Worm (Caenorhabditis elegans): ENCODE measurements around the gene bath-26.
"Not testable (repeated sequence)": the region's sequence is repeated elsewhere in the genome, so short reads cannot be mapped to it uniquely, and the experiment has no call there.

The bath-26 gene

DNA sequence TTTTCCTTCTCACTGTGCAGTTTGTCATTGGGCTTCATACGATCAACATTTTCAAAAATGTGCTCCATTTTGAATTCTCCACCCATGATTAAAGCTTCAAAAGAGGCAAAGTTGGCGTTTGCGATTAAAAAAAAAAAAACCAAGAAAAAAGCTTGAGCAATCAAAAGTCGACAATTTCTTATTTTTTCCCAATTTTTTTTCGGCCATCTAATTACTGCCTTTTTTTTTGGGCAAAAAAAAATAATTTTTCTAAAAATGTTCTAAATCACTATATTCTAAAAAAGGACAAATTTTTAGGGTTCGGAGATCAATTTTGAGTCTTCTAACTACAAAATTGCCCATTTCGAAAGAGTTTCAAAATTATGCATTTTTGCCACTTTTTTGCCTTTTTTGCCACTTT is 24.5 kb downstream of the bath-26 start, which contains the start of gene K05F6.10:
K05F6.10 (minus strand) TSS at position 101 of the 400 bp plus-strand sequence.
- TF ChIP-seq F13C5.2 (tag; optimal IDR thresholded peaks at IDR 0.05) = no peak

ce11 chrII:1571032-1571431 is 29.5 kb downstream of the bath-26 start, which contains the start of gene fbxb-46:
fbxb-46 (minus strand) TSS chrII:1571132.
- no peak for TF ChIP-seq hmbx-1 (tag; optimal IDR thresholded peaks at IDR 0.05)
- TF ChIP-seq pes-1 (GFP tag; IDR thresholded peaks at IDR 0.05) = no peak
- TF ChIP-seq ceh-36 (tag; optimal IDR thresholded peaks at IDR 0.05) = no peak
- TF ChIP-seq scrt-1 (GFP tag; IDR thresholded peaks at IDR 0.05) = no peak
- no peak for TF ChIP-seq flt-1 (GFP tag; IDR thresholded peaks at IDR 0.05)
- TF ChIP-seq ceh-13 (GFP tag; optimal IDR thresholded peaks at IDR 0.05) = no peak
- no peak for TF ChIP-seq ets-7 (tag; optimal IDR thresholded peaks at IDR 0.05)
- TF ChIP-seq ama-1 (optimal IDR thresholded peaks at IDR 0.05) = no peak
- TF ChIP-seq hmg-4 (GFP tag; optimal IDR thresholded peaks at IDR 0.05) = no peak
- TF ChIP-seq aly-1 (tag; optimal IDR thresholded peaks at IDR 0.05) = no peak
- TF ChIP-seq tbx-37 (GFP tag; conservative IDR thresholded peaks at IDR 0.05) = no peak

DNA sequence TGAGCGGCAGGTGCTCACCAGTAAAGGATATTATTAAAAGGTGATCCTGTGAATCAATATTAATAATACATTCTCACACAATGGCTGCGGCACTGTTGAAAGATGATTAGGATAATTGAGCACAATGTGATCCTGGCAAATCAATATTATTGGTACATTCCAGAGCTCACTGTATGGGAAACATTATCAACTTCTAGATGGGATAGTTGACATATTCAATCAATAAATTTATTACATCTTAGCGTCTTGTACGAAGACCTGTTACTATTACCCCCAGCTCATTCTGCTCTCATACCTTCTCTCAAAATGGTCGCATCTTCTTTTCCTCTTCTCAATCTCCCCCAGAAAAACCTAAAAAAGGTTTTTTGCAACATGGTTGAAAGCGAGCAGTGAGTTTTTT is 32.3 kb downstream of the bath-26 start, which contains the start of gene fbxb-49:
fbxb-49 (plus strand) TSS at position 301 of the 400 bp plus-strand sequence.
- TF ChIP-seq hmg-4 (GFP tag; optimal IDR thresholded peaks at IDR 0.05) = no peak
- no peak for TF ChIP-seq tra-4 (tag; optimal IDR thresholded peaks at IDR 0.05)
- TF ChIP-seq ceh-13 (GFP tag; optimal IDR thresholded peaks at IDR 0.05) = no peak
- no peak for TF ChIP-seq flt-1 (GFP tag; IDR thresholded peaks at IDR 0.05)
- no peak for TF ChIP-seq F13C5.2 (tag; optimal IDR thresholded peaks at IDR 0.05)
- no peak for TF ChIP-seq ets-7 (tag; optimal IDR thresholded peaks at IDR 0.05)
- TF ChIP-seq B0310.2 (tag; optimal IDR thresholded peaks at IDR 0.05) = no peak
- TF ChIP-seq aly-1 (tag; optimal IDR thresholded peaks at IDR 0.05) = no peak

- TF ChIP-seq ets-7 (tag; optimal IDR thresholded peaks at IDR 0.05) = no peak
- no peak for TF ChIP-seq hmg-4 (GFP tag; optimal IDR thresholded peaks at IDR 0.05)
Measured at ce11 chrII:1567646-1568045, 32.9 kb downstream of the bath-26 start, which contains the start of gene K05F6.8. K05F6.8 (minus strand) TSS chrII:1567746.

DNA sequence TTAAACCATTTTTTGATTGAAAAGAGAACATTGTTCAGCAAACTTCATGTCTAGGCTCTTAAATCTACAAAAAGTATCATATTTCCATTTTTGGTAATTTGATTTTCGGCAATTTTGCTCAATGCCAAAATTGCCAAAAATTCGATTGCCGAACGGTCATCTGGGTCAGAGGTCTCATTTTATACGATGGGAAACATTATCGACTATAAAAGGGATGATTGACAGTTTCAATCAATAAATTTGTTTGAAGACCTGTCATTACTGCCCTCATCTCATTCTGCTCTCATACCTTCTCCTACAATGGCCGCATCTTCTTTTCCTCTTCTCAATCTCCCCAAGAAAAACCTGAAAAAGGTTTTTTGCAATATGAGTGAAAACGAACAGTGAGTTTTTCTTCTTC is 38.7 kb downstream of the bath-26 start, which contains the start of gene K05F6.14:
K05F6.14 (plus strand) TSS at position 301 of the 400 bp plus-strand sequence.
- no peak for TF ChIP-seq tbx-11 (GFP tag; IDR thresholded peaks at IDR 0.05)
- TF ChIP-seq hmbx-1 (tag; optimal IDR thresholded peaks at IDR 0.05) = no peak
- TF ChIP-seq ets-7 (tag; optimal IDR thresholded peaks at IDR 0.05) = no peak
- no peak for TF ChIP-seq hnd-1 (tag; optimal IDR thresholded peaks at IDR 0.05)
- TF ChIP-seq F13C5.2 (tag; optimal IDR thresholded peaks at IDR 0.05) = no peak
- TF ChIP-seq ceh-36 (tag; optimal IDR thresholded peaks at IDR 0.05) = no peak
- no peak for TF ChIP-seq ama-1 (optimal IDR thresholded peaks at IDR 0.05)
- TF ChIP-seq hmg-4 (GFP tag; optimal IDR thresholded peaks at IDR 0.05) = no peak
- TF ChIP-seq scrt-1 (GFP tag; IDR thresholded peaks at IDR 0.05) = no peak
- no peak for TF ChIP-seq aly-1 (tag; optimal IDR thresholded peaks at IDR 0.05)
- TF ChIP-seq tbx-37 (GFP tag; conservative IDR thresholded peaks at IDR 0.05) = no peak
- TF ChIP-seq flt-1 (GFP tag; IDR thresholded peaks at IDR 0.05) = no peak
- no peak for TF ChIP-seq pes-1 (GFP tag; IDR thresholded peaks at IDR 0.05)
- no peak for TF ChIP-seq B0310.2 (tag; optimal IDR thresholded peaks at IDR 0.05)
- no peak for TF ChIP-seq tra-4 (tag; optimal IDR thresholded peaks at IDR 0.05)
- no peak for TF ChIP-seq ceh-13 (GFP tag; optimal IDR thresholded peaks at IDR 0.05)
- no peak for TF ChIP-seq sea-1 (GFP tag; conservative IDR thresholded peaks at IDR 0.05)

ce11 chrII:1560839-1561238 is 39.7 kb downstream of the bath-26 start:
- TF ChIP-seq aly-1 (tag; optimal IDR thresholded peaks at IDR 0.05) (no peak), ceh-36 (tag; optimal IDR thresholded peaks at IDR 0.05) (no peak), hmbx-1 (tag; optimal IDR thresholded peaks at IDR 0.05) (no peak), tbx-11 (GFP tag; IDR thresholded peaks at IDR 0.05) (no peak), scrt-1 (GFP tag; IDR thresholded peaks at IDR 0.05) (no peak), tra-4 (tag; optimal IDR thresholded peaks at IDR 0.05) (no peak), F13C5.2 (tag; optimal IDR thresholded peaks at IDR 0.05) (no peak), hmg-4 (GFP tag; optimal IDR thresholded peaks at IDR 0.05) (no peak), ama-1 (optimal IDR thresholded peaks at IDR 0.05) (no peak), hnd-1 (tag; optimal IDR thresholded peaks at IDR 0.05) (no peak), pes-1 (GFP tag; IDR thresholded peaks at IDR 0.05) (no peak), sea-1 (GFP tag; conservative IDR thresholded peaks at IDR 0.05) (no peak), B0310.2 (tag; optimal IDR thresholded peaks at IDR 0.05) (no peak)

DNA sequence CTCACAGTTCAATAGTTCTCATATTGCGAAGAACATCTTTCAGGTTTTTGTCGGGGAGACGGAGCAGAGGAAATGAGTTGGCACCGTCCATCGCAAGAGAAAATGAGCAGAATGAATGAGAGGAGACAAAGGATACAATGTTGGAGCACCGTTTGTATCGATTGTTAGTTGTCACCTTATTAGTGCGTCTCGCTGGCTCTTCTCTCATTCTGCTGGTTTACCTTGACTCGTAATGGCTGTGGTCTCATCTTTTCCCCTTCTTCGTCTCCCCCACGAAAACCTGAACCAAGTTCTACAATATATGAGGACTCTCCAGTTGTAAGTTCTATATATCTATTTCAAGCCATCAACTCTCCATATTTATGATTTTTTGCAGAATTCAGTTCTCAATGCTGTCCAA is 44.3 kb downstream of the bath-26 start, which contains the start of the genes fbxb-54 and fbxb-50:
fbxb-54 (minus strand) TSS at position 101 of the 400 bp plus-strand sequence.
fbxb-50 (plus strand) TSS at position 227 of the 400 bp plus-strand sequence.
- not testable (repeated sequence) for TF ChIP-seq flt-1 (GFP tag; IDR thresholded peaks at IDR 0.05); tra-4 (tag; optimal IDR thresholded peaks at IDR 0.05); F13C5.2 (tag; optimal IDR thresholded peaks at IDR 0.05)

ce11 chrII:1550501-1550900 is 50.1 kb downstream of the bath-26 start, which contains the start of the genes fbxb-52 and fbxb-51:
fbxb-52 (minus strand) TSS chrII:1550601.
fbxb-51 (plus strand) TSS chrII:1550712.
- TF ChIP-seq ets-7 (tag; optimal IDR thresholded peaks at IDR 0.05) = no peak
- no peak for TF ChIP-seq tbx-37 (GFP tag; conservative IDR thresholded peaks at IDR 0.05)
- no peak for TF ChIP-seq F13C5.2 (tag; optimal IDR thresholded peaks at IDR 0.05)
